Worm (Caenorhabditis elegans) whole organism, L4 larva: ENCODE results near the gene C06H2.2.

Experiments used
- T20F7.1 ChIP-seq: fragments of 200-800 bp; sonication (Bioruptor generic); optimal IDR thresholded peaks from 2 replicates; lab custom pipeline; 2018; ENCODE audit warnings: mild to moderate bottlenecking, missing genetic modification characterization, missing compliant biosample characterization
- Y5F2A.4 ChIP-seq: fragments of 200-800 bp; sonication (Bioruptor generic); optimal IDR thresholded peaks from 2 replicates; lab custom pipeline; 2018; ENCODE audit warnings: mild to moderate bottlenecking, missing genetic modification characterization, missing compliant biosample characterization
- unc-62 ChIP-seq, 3 experiments: fragments of 150-350 bp in 1 of 3; sonication (generic microtip); optimal IDR thresholded peaks in 2 of 3; peaks in 1 of 3; 1 replicate in 1 of 3; 2 replicates in 2 of 3; lab custom pipeline; 2014 to 2017; ENCODE audit warnings: missing biosample characterization in 3 of 3, missing genetic modification characterization in 3 of 3, missing genetic modification reagents in 3 of 3, missing genotype in 1 of 3

DNA sequence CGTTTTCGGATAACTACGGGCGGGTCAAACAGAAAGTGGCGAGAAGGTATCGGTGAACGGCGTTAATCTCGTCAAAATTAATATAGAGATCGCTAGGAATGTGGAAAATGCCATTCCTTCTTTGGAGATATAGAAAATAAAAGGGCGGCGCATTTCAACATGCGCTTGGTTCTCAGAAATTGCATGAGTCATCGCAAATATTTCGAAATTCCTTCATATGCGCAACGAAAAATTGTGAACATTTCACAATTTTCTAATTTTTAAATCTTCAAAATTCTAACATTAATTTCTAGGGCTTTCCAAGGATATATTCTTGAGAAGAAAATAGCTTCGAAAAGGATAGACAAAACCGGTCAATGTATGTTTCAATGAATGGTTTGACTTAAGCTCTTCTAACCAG, 46.1 kb upstream of the C06H2.2 start:
- TF ChIP-seq T20F7.1 (GFP tag; lab: Kevin White, UChicago) = no peak
- no peak for TF ChIP-seq Y5F2A.4 (GFP tag; lab: Kevin White, UChicago)
- TF ChIP-seq unc-62 (GFP tag; optimal IDR thresholded peaks at IDR 0.05 in 1 of 2; lab: Kevin White, UChicago) = no peak
- no peak for TF ChIP-seq unc-62 (tag; optimal IDR thresholded peaks at IDR 0.05; lab: Kevin White, UChicago)
